Fruit fly (Drosophila melanogaster): ENCODE data around the gene vih.

vih gene

dm6 chr3L:12534318-12534717 lies 30.2 kb downstream of the vih start, which contains the start of gene Pmm2:
Gene Pmm2, plus strand, starts transcription at chr3L:12534590.
- peak; percentile 2 for TF ChIP-seq Mnt (GFP tag; optimal IDR thresholded peaks at IDR 0.05)
- TF ChIP-seq pad (GFP tag; optimal IDR thresholded peaks at IDR 0.05), result no peak
- TF ChIP-seq bab1 (GFP tag; optimal IDR thresholded peaks at IDR 0.05), result no peak
- TF ChIP-seq Clk (GFP tag; optimal IDR thresholded peaks at IDR 0.05), result no peak

dm6 chr3L:12537123-12537522 lies 33.0 kb downstream of the vih start, which contains the start of gene CG4069:
Gene CG4069, minus strand, starts transcription at chr3L:12537315.
- TF ChIP-seq Crg-1 (GFP tag; optimal IDR thresholded peaks at IDR 0.05), result no peak
- no peak for TF ChIP-seq CG11617 (GFP tag; optimal IDR thresholded peaks at IDR 0.05)
- no peak for TF ChIP-seq Hr96 (GFP tag; optimal IDR thresholded peaks at IDR 0.05)
- peak; percentile 94 for TF ChIP-seq Mnt (GFP tag; optimal IDR thresholded peaks at IDR 0.05)
- no peak for TF ChIP-seq pad (GFP tag; optimal IDR thresholded peaks at IDR 0.05)
- peak; percentile 12 for TF ChIP-seq bab1 (GFP tag; optimal IDR thresholded peaks at IDR 0.05)
- no peak for TF ChIP-seq CG14711 (tag; optimal IDR thresholded peaks at IDR 0.05)
- no peak for TF ChIP-seq tj (GFP tag; optimal IDR thresholded peaks at IDR 0.05)
- no peak for TF ChIP-seq cnc (optimal IDR thresholded peaks at IDR 0.05)
- TF ChIP-seq Clk (GFP tag; optimal IDR thresholded peaks at IDR 0.05), result no peak

- no peak for TF ChIP-seq bab1 (GFP tag; optimal IDR thresholded peaks at IDR 0.05)
- no peak for TF ChIP-seq CG33017 (tag; optimal IDR thresholded peaks at IDR 0.05)
Observed at dm6 chr3L:12549471-12549870, 45.4 kb downstream of the vih start.

- no peak for TF ChIP-seq Hr96 (GFP tag; optimal IDR thresholded peaks at IDR 0.05)
- TF ChIP-seq CG5204 (GFP tag; optimal IDR thresholded peaks at IDR 0.05), result no peak
- no peak for TF ChIP-seq Mnt (GFP tag; optimal IDR thresholded peaks at IDR 0.05)
- TF ChIP-seq toe (GFP tag; optimal IDR thresholded peaks at IDR 0.05), result no peak
- TF ChIP-seq CG11617 (GFP tag; optimal IDR thresholded peaks at IDR 0.05), result no peak
- no peak for TF ChIP-seq CG7045 (GFP tag; optimal IDR thresholded peaks at IDR 0.05)
Observed at dm6 chr3L:12551671-12552070, 47.6 kb downstream of the vih start.
